Worm (Caenorhabditis elegans) whole organism, L4 larva: ENCODE measurements around the gene snf-9.
A peak's percentile ranks its signal among the peaks of the same experiment; 100 is the strongest.

Experiments used
- F10B5.3 ChIP-seq: sonication (generic microtip); optimal IDR thresholded peaks from 2 replicates; lab custom pipeline; 2016; ENCODE audit warnings: mild to moderate bottlenecking, missing genetic modification characterization, missing compliant biosample characterization
- F37D6.2 ChIP-seq: sonication (generic microtip); optimal IDR thresholded peaks from 2 replicates; lab custom pipeline; 2016; ENCODE audit warnings: mild to moderate bottlenecking, missing genetic modification characterization, missing compliant biosample characterization
- F49E8.2 ChIP-seq: sonication (generic microtip); optimal IDR thresholded peaks from 2 replicates; lab custom pipeline; 2016; ENCODE audit warnings: missing compliant biosample characterization, mild to moderate bottlenecking, missing genetic modification characterization, borderline replicate concordance
- R02D3.7 ChIP-seq: fragments of 150-350 bp; sonication (generic microtip); optimal IDR thresholded peaks from 3 replicates; lab custom pipeline; 2014; ENCODE audit warnings: missing biosample characterization, missing genetic modification characterization
- Y5F2A.4 ChIP-seq: fragments of 200-800 bp; sonication (Bioruptor generic); optimal IDR thresholded peaks from 2 replicates; lab custom pipeline; 2018; ENCODE audit warnings: mild to moderate bottlenecking, missing genetic modification characterization, missing compliant biosample characterization
- aly-2 ChIP-seq: sonication (generic microtip); optimal IDR thresholded peaks from 2 replicates; lab custom pipeline; 2018; ENCODE audit warnings: missing biosample characterization, missing genetic modification characterization
- ama-1 ChIP-seq: fragments of 150-350 bp; optimal IDR thresholded peaks from 2 replicates; lab custom pipeline; 2014; ENCODE audit warnings: inconsistent platforms, mixed read lengths
- ceh-20 ChIP-seq: fragments of 200-800 bp; sonication (Bioruptor generic); IDR thresholded peaks from 2 replicates; pipeline ENCODE4 v1.3.6; 2022; ENCODE audit warnings: missing genetic modification reagents, missing genetic modification characterization, missing compliant biosample characterization
- ceh-44 ChIP-seq: fragments of 200-800 bp; sonication (Bioruptor generic); IDR thresholded peaks from 2 replicates; pipeline ENCODE4 v1.3.6; 2022; ENCODE audit warnings: missing genetic modification reagents, missing genetic modification characterization, missing compliant biosample characterization
- ces-1 ChIP-seq: fragments of 150-350 bp; sonication (generic microtip); optimal IDR thresholded peaks from 4 replicates; lab custom pipeline; 2014; ENCODE audit warnings: missing biosample characterization, missing genetic modification reagents, missing genetic modification characterization
- cey-2 ChIP-seq: sonication (generic microtip); optimal IDR thresholded peaks from 3 replicates; lab custom pipeline; 2017; ENCODE audit warnings: missing genetic modification characterization, mild to moderate bottlenecking, missing compliant biosample characterization, antibody characterized with exemption, borderline replicate concordance; ENCODE audit not compliant: insufficient read depth
- dmd-8 ChIP-seq: fragments of 200-800 bp; sonication (Bioruptor generic); IDR thresholded peaks from 2 replicates; pipeline ENCODE4 v1.3.6; 2022; ENCODE audit warnings: missing genetic modification characterization, missing compliant biosample characterization
- dmd-9 ChIP-seq: fragments of 200-800 bp; sonication (Bioruptor generic); IDR thresholded peaks from 2 replicates; pipeline ENCODE4 v1.3.6; 2022; ENCODE audit warnings: missing genetic modification reagents, missing genetic modification characterization, missing compliant biosample characterization
- dpl-1 ChIP-seq: fragments of 150-350 bp; optimal IDR thresholded peaks from 2 replicates; lab custom pipeline; 2014; ENCODE audit warnings: missing biosample characterization, missing genetic modification reagents, missing genetic modification characterization
- duxl-1 ChIP-seq: sonication (generic microtip); optimal IDR thresholded peaks from 2 replicates; lab custom pipeline; 2016; ENCODE audit warnings: mild to moderate bottlenecking, missing genetic modification characterization, moderate library complexity, missing compliant biosample characterization; ENCODE audit not compliant: poor library complexity
- dve-1 ChIP-seq: sonication (generic microtip); optimal IDR thresholded peaks from 2 replicates; lab custom pipeline; 2017; ENCODE audit warnings: antibody characterized with exemption, mild to moderate bottlenecking, missing genetic modification characterization, missing compliant biosample characterization; ENCODE audit not compliant: insufficient read depth
- egl-43 ChIP-seq: fragments of 200-800 bp; sonication (Bioruptor generic); IDR thresholded peaks from 2 replicates; pipeline ENCODE4 v1.3.6; 2022; ENCODE audit warnings: missing genetic modification reagents, missing genetic modification characterization, missing compliant biosample characterization
- fkh-10 ChIP-seq: fragments of 150-350 bp; optimal IDR thresholded peaks from 2 replicates; lab custom pipeline; 2014; ENCODE audit warnings: missing biosample characterization, missing genetic modification reagents, missing genetic modification characterization
- hif-1 ChIP-seq, 2 experiments: sonication (generic microtip); optimal IDR thresholded peaks; 2 replicates each; lab custom pipeline; 2016 to 2017; ENCODE audit warnings: missing compliant biosample characterization in 2 of 2, missing genetic modification characterization in 2 of 2, missing genetic modification reagents in 2 of 2, missing genotype in 2 of 2, mild to moderate bottlenecking in 1 of 2
- hlh-11 ChIP-seq: fragments of 200-800 bp; sonication (Bioruptor generic); optimal IDR thresholded peaks from 2 replicates; lab custom pipeline; 2018; ENCODE audit warnings: mild to moderate bottlenecking, missing genetic modification characterization, missing compliant biosample characterization
- hlh-30 ChIP-seq: sonication (generic microtip); optimal IDR thresholded peaks from 2 replicates; lab custom pipeline; 2017; ENCODE audit warnings: antibody characterized with exemption, mild to moderate bottlenecking, missing genetic modification characterization, missing compliant biosample characterization; ENCODE audit not compliant: insufficient read depth
- lin-29 ChIP-seq: fragments of 200-800 bp; sonication (Bioruptor generic); IDR thresholded peaks from 2 replicates; pipeline ENCODE4 v1.3.6; 2022; ENCODE audit warnings: missing genetic modification reagents, missing genetic modification characterization, missing compliant biosample characterization
- lin-38 ChIP-seq: fragments of 200-800 bp; sonication (Bioruptor generic); IDR thresholded peaks from 2 replicates; pipeline ENCODE4 v1.3.6; 2022; ENCODE audit warnings: missing genetic modification reagents, missing genetic modification characterization, missing compliant biosample characterization
- lir-3 ChIP-seq: sonication (generic microtip); optimal IDR thresholded peaks from 2 replicates; lab custom pipeline; 2016; ENCODE audit warnings: mild to moderate bottlenecking, missing genetic modification characterization, missing compliant biosample characterization
- lsy-2 ChIP-seq, 2 experiments: fragments of 150-350 bp in 1 of 2; sonication (generic microtip) in 1 of 2; optimal IDR thresholded peaks; 2 replicates each; lab custom pipeline; 2014 to 2017; ENCODE audit warnings: missing biosample characterization in 2 of 2, missing genetic modification characterization in 2 of 2
- madf-5 ChIP-seq, 2 experiments: fragments of 200-800 bp; sonication (Bioruptor generic); IDR thresholded peaks; 2 replicates each; pipeline ENCODE4 v1.3.6; 2022; ENCODE audit warnings: missing compliant biosample characterization in 2 of 2, missing genetic modification characterization in 2 of 2
- mdt-29 ChIP-seq: fragments of 200-800 bp; sonication (Bioruptor generic); IDR thresholded peaks from 2 replicates; pipeline ENCODE4 v1.3.6; 2022; ENCODE audit warnings: missing genetic modification reagents, missing genetic modification characterization, missing compliant biosample characterization
- mxl-3 ChIP-seq: fragments of 200-800 bp; sonication (Bioruptor generic); optimal IDR thresholded peaks from 2 replicates; lab custom pipeline; 2018; ENCODE audit warnings: mild to moderate bottlenecking, missing genetic modification characterization, missing compliant biosample characterization
- nhr-10 ChIP-seq: fragments of 150-350 bp; optimal IDR thresholded peaks from 2 replicates; lab custom pipeline; 2014; ENCODE audit warnings: missing biosample characterization, missing genetic modification characterization
- nhr-102 ChIP-seq: sonication (generic microtip); optimal IDR thresholded peaks from 2 replicates; lab custom pipeline; 2016; ENCODE audit warnings: mild to moderate bottlenecking, missing genetic modification characterization, moderate library complexity, missing compliant biosample characterization
- nhr-11 ChIP-seq: fragments of 150-350 bp; optimal IDR thresholded peaks from 2 replicates; lab custom pipeline; 2014; ENCODE audit warnings: missing biosample characterization, missing genetic modification characterization
- nhr-111 ChIP-seq: fragments of 200-800 bp; sonication (Bioruptor generic); optimal IDR thresholded peaks from 2 replicates; lab custom pipeline; 2018; ENCODE audit warnings: mild to moderate bottlenecking, missing genetic modification characterization, missing compliant biosample characterization
- nhr-28 ChIP-seq: fragments of 150-350 bp; optimal IDR thresholded peaks from 2 replicates; lab custom pipeline; 2014; ENCODE audit warnings: missing biosample characterization, missing genetic modification characterization
- nhr-42 ChIP-seq: fragments of 200-800 bp; sonication (Bioruptor generic); IDR thresholded peaks from 2 replicates; pipeline ENCODE4 v1.3.6; 2022; ENCODE audit warnings: missing genetic modification characterization, missing compliant biosample characterization
- nhr-48 ChIP-seq: sonication (generic microtip); optimal IDR thresholded peaks from 2 replicates; lab custom pipeline; 2016; ENCODE audit warnings: mild to moderate bottlenecking, missing genetic modification characterization, missing compliant biosample characterization
- nhr-77 ChIP-seq: fragments of 150-350 bp; optimal IDR thresholded peaks from 2 replicates; lab custom pipeline; 2014; ENCODE audit warnings: missing biosample characterization, missing genetic modification characterization
- pha-4 ChIP-seq, 2 experiments: fragments of 150-350 bp in 1 of 2; fragments of 200-800 bp in 1 of 2; sonication (Bioruptor generic) in 1 of 2; IDR thresholded peaks in 1 of 2; optimal IDR thresholded peaks in 1 of 2; 2 replicates each; pipeline versions ENCODE4 v1.3.6 to Lab custom; 2014 to 2022; ENCODE audit warnings: missing genetic modification characterization in 2 of 2, missing genetic modification reagents in 2 of 2, missing biosample characterization in 1 of 2, missing compliant biosample characterization in 1 of 2
- php-3 ChIP-seq: fragments of 200-800 bp; sonication (Bioruptor generic); IDR thresholded peaks from 2 replicates; pipeline ENCODE4 v1.3.6; 2022; ENCODE audit warnings: missing genetic modification reagents, missing genetic modification characterization, missing compliant biosample characterization
- pqm-1 ChIP-seq: sonication (generic microtip); optimal IDR thresholded peaks from 2 replicates; lab custom pipeline; 2017; ENCODE audit warnings: missing biosample characterization, missing genetic modification characterization
- rbr-2 ChIP-seq: sonication (generic microtip); optimal IDR thresholded peaks from 2 replicates; lab custom pipeline; 2016; ENCODE audit warnings: missing genotype, missing genetic modification characterization, missing compliant biosample characterization
- sdz-12 ChIP-seq: fragments of 200-800 bp; sonication (Bioruptor generic); optimal IDR thresholded peaks from 2 replicates; lab custom pipeline; 2018; ENCODE audit warnings: mild to moderate bottlenecking, missing genetic modification characterization, missing compliant biosample characterization
- snpc-4 ChIP-seq: fragments of 150-350 bp; optimal IDR thresholded peaks from 2 replicates; lab custom pipeline; 2014; ENCODE audit warnings: missing biosample characterization, missing genetic modification characterization
- spr-1 ChIP-seq: sonication (generic microtip); optimal IDR thresholded peaks from 2 replicates; lab custom pipeline; 2016; ENCODE audit warnings: mild to moderate bottlenecking, missing genetic modification characterization, missing compliant biosample characterization
- spr-3 ChIP-seq: fragments of 200-800 bp; sonication (Bioruptor generic); optimal IDR thresholded peaks from 2 replicates; lab custom pipeline; 2018; ENCODE audit warnings: mild to moderate bottlenecking, missing genetic modification characterization, missing compliant biosample characterization
- tag-97 ChIP-seq: fragments of 200-800 bp; sonication (Bioruptor generic); IDR thresholded peaks from 2 replicates; pipeline ENCODE4 v1.3.6; 2022; ENCODE audit warnings: missing genetic modification characterization, missing compliant biosample characterization
- unc-130 ChIP-seq: sonication (generic microtip); optimal IDR thresholded peaks from 2 replicates; lab custom pipeline; 2016; ENCODE audit warnings: missing genetic modification reagents, missing genetic modification characterization, missing compliant biosample characterization
- zag-1 ChIP-seq: fragments of 150-350 bp; optimal IDR thresholded peaks from 2 replicates; lab custom pipeline; 2014; ENCODE audit warnings: missing biosample characterization, missing genetic modification characterization
- zfp-3 ChIP-seq: fragments of 200-800 bp; sonication (Bioruptor generic); conservative IDR thresholded peaks from 2 replicates; pipeline ENCODE4 v1.3.6; 2022; ENCODE audit warnings: missing genetic modification reagents, missing genetic modification characterization, missing compliant biosample characterization
- zip-11 ChIP-seq: fragments of 200-800 bp; sonication (Bioruptor generic); IDR thresholded peaks from 2 replicates; pipeline ENCODE4 v1.3.6; 2022; ENCODE audit warnings: missing genetic modification characterization, missing compliant biosample characterization
- ztf-11 ChIP-seq: fragments of 150-350 bp; optimal IDR thresholded peaks from 2 replicates; lab custom pipeline; 2014; ENCODE audit warnings: missing biosample characterization, missing genetic modification characterization

snf-9 gene

DNA sequence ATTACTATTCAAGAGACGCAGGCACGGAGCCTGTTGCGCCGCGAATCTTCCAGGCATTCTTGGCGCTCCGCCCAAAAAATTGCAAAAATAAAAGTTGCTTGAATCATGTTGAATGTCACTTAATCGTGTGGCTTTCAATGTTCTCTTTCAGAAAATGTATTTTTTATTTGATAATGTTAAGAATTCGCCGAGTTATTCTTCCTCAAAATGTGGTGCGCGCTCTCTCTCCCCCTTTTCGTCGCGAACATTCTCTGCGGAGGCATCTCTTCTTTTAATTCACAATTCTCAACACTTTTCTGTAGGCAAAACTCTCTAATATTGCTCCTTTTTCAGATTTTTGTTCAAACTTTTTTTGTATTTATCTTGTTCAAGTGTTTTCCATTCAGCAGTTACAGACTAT lies 33.6 kb upstream of the snf-9 start (continued):
- TF ChIP-seq sdz-12 (GFP tag; lab: Kevin White, UChicago) (peak; percentile 96), nhr-77 (tag; lab: Kevin White, UChicago) (peak; percentile 98), nhr-11 (tag; lab: Kevin White, UChicago) (peak; percentile 99), zag-1 (tag; lab: Kevin White, UChicago) (peak; percentile 79), nhr-28 (tag; lab: Kevin White, UChicago) (peak; percentile 92), F49E8.2 (tag; lab: Kevin White, UChicago) (peak; percentile 82), ces-1 (GFP tag; lab: Kevin White, UChicago) (peak; percentile 89), rbr-2 (peak; percentile 98), lir-3 (tag; lab: Kevin White, UChicago) (no peak), lin-29 (GFP tag; lab: Robert Waterston, UW) (peak; percentile 87), dmd-9 (GFP tag; lab: Robert Waterston, UW) (peak; percentile 92), nhr-111 (no peak), aly-2 (tag; lab: Kevin White, UChicago) (no peak), php-3 (GFP tag; lab: Robert Waterston, UW) (peak; percentile 55), mdt-29 (GFP tag; lab: Robert Waterston, UW) (peak; percentile 100), dve-1 (tag; lab: Kevin White, UChicago) (peak; percentile 98), snpc-4 (tag; lab: Kevin White, UChicago) (peak; percentile 27), zip-11 (GFP tag; lab: Robert Waterston, UW) (0 out of 2 replicates have a peak, but pooled peaks have one; percentile 24), F10B5.3 (peak; percentile 78), ceh-20 (peak; percentile 96), spr-1 (tag; lab: Kevin White, UChicago) (peak; percentile 92), cey-2 (no peak), pha-4 (GFP tag; IDR thresholded peaks at IDR 0.05; lab: Robert Waterston, UW) (peak; percentile 93), pha-4 (tag; optimal IDR thresholded peaks at IDR 0.05; lab: Kevin White, UChicago) (peak; percentile 46), dpl-1 (GFP tag; lab: Kevin White, UChicago) (peak; percentile 82), pqm-1 (tag; lab: Kevin White, UChicago) (peak; percentile 36), duxl-1 (peak; percentile 62), ceh-44 (GFP tag; lab: Robert Waterston, UW) (peak; percentile 50; the same call in 1 of the 2 replicates), ama-1 (no peak), nhr-48 (tag; lab: Kevin White, UChicago) (peak; percentile 92), madf-5 (GFP tag; IDR thresholded peaks at IDR 0.05; lab: Robert Waterston, UW) (peak; percentile 12 to 82; a peak in 2 of 4 replicates), spr-3 (GFP tag; lab: Kevin White, UChicago) (peak; percentile 81), dmd-8 (GFP tag; lab: Robert Waterston, UW) (no peak), tag-97 (GFP tag; lab: Robert Waterston, UW) (no peak), hlh-11 (peak; percentile 97), lsy-2 (tag; optimal IDR thresholded peaks at IDR 0.05; lab: Kevin White, UChicago) (peak; percentile 91 to 95), Y5F2A.4 (GFP tag; lab: Kevin White, UChicago) (peak; percentile 55), mxl-3 (GFP tag; lab: Kevin White, UChicago) (peak; percentile 32), nhr-10 (tag; lab: Kevin White, UChicago) (peak; percentile 88), F37D6.2 (tag; lab: Kevin White, UChicago) (peak; percentile 95), egl-43 (GFP tag; lab: Robert Waterston, UW) (peak; percentile 94), ztf-11 (no peak), lin-38 (peak; percentile 90), unc-130 (peak; percentile 85), fkh-10 (peak; percentile 99), zfp-3 (GFP tag; lab: Robert Waterston, UW) (peak; percentile 98), nhr-42 (peak; percentile 90), hif-1 (tag; optimal IDR thresholded peaks at IDR 0.05; lab: Kevin White, UChicago) (peak; percentile 70 to 97), R02D3.7 (tag; lab: Kevin White, UChicago) (no peak), nhr-102 (tag; lab: Kevin White, UChicago) (peak; percentile 86), hlh-30 (tag; lab: Kevin White, UChicago) (peak; percentile 85)
